Worm (Caenorhabditis elegans) whole organism, L1 larva: ENCODE data around the gene oig-3.

ENCODE experiments used
- C16A3.4 ChIP-seq: fragments of 150-350 bp; optimal IDR thresholded peaks from 2 replicates; lab custom pipeline; 2014; ENCODE audit warnings: missing biosample characterization, missing genetic modification characterization
- F16B12.6 ChIP-seq: fragments of 150-350 bp; optimal IDR thresholded peaks from 2 replicates; lab custom pipeline; 2014; ENCODE audit warnings: missing biosample characterization, missing genetic modification characterization
- aha-1 ChIP-seq: fragments of 150-350 bp; optimal IDR thresholded peaks from 2 replicates; lab custom pipeline; 2014; ENCODE audit warnings: missing biosample characterization, missing genetic modification characterization
- alr-1 ChIP-seq: fragments of 200-800 bp; sonication (Bioruptor generic); optimal IDR thresholded peaks from 2 replicates; lab custom pipeline; 2018; ENCODE audit warnings: borderline replicate concordance, mild to moderate bottlenecking, missing genetic modification characterization, missing compliant biosample characterization
- aly-2 ChIP-seq: fragments of 150-350 bp; optimal IDR thresholded peaks from 2 replicates; lab custom pipeline; 2014; ENCODE audit warnings: missing biosample characterization, missing genetic modification characterization
- ama-1 ChIP-seq: fragments of 150-350 bp; optimal IDR thresholded peaks from 2 replicates; lab custom pipeline; 2014
- ceh-63 ChIP-seq: fragments of 200-800 bp; sonication (Bioruptor generic); optimal IDR thresholded peaks from 2 replicates; lab custom pipeline; 2018; ENCODE audit warnings: mild to moderate bottlenecking, missing genetic modification characterization, missing compliant biosample characterization
- ceh-82 ChIP-seq, 3 experiments: fragments of 150-350 bp in 1 of 3; sonication (generic microtip) in 2 of 3; optimal IDR thresholded peaks; 2 replicates each; lab custom pipeline; 2014 to 2017; ENCODE audit warnings: missing biosample characterization in 3 of 3, missing genetic modification characterization in 3 of 3
- ceh-88 ChIP-seq: fragments of 200-800 bp; sonication (Bioruptor generic); IDR thresholded peaks from 2 replicates; pipeline ENCODE4 v1.3.6; 2022; ENCODE audit warnings: missing genetic modification characterization, missing compliant biosample characterization
- ceh-90 ChIP-seq: sonication (generic microtip); optimal IDR thresholded peaks from 2 replicates; lab custom pipeline; 2016; ENCODE audit warnings: missing genetic modification characterization, missing compliant biosample characterization
- ces-1 ChIP-seq: fragments of 150-350 bp; optimal IDR thresholded peaks from 2 replicates; lab custom pipeline; 2014; ENCODE audit warnings: missing biosample characterization, missing genetic modification reagents, missing genetic modification characterization
- dpl-1 ChIP-seq, 3 experiments: fragments of 150-350 bp in 2 of 3; sonication (generic microtip) in 1 of 3; optimal IDR thresholded peaks; 2 replicates each; lab custom pipeline; 2014 to 2017; ENCODE audit warnings: missing biosample characterization in 3 of 3, missing genetic modification characterization in 3 of 3, missing genetic modification reagents in 3 of 3
- efl-1 ChIP-seq, 4 experiments: fragments of 150-350 bp; optimal IDR thresholded peaks in 3 of 4; peaks in 1 of 4; 1 replicate in 1 of 4; 2 replicates in 3 of 4; lab custom pipeline; 2014; ENCODE audit warnings: missing biosample characterization in 2 of 4, missing genetic modification characterization in 2 of 4, missing genetic modification reagents in 2 of 4
- egl-27 ChIP-seq, 2 experiments: fragments of 150-350 bp in 1 of 2; sonication (generic microtip); optimal IDR thresholded peaks; 3 replicates each; lab custom pipeline; 2017 to 2018; ENCODE audit warnings: missing biosample characterization in 2 of 2, missing genetic modification characterization in 2 of 2, missing genetic modification reagents in 2 of 2
- elt-2 ChIP-seq: sonication (generic microtip); optimal IDR thresholded peaks from 2 replicates; lab custom pipeline; 2016; ENCODE audit warnings: missing genetic modification characterization, mild to moderate bottlenecking, inconsistent platforms, missing compliant biosample characterization, missing genetic modification reagents
- ets-5 ChIP-seq: fragments of 200-800 bp; sonication (Bioruptor generic); IDR thresholded peaks from 2 replicates; pipeline ENCODE4 v1.3.6; 2022; ENCODE audit warnings: missing genetic modification characterization, missing compliant biosample characterization
- fkh-10 ChIP-seq: sonication (generic microtip); optimal IDR thresholded peaks from 2 replicates; lab custom pipeline; 2017; ENCODE audit warnings: missing biosample characterization, missing genetic modification reagents, missing genetic modification characterization
- fkh-4 ChIP-seq: sonication (generic microtip); optimal IDR thresholded peaks from 2 replicates; lab custom pipeline; 2016; ENCODE audit warnings: missing compliant biosample characterization, missing genetic modification characterization, borderline replicate concordance
- grh-1 ChIP-seq: fragments of 200-800 bp; sonication (Bioruptor generic); IDR thresholded peaks from 2 replicates; pipeline ENCODE4 v1.3.6; 2022; ENCODE audit warnings: missing genetic modification reagents, missing genetic modification characterization, missing compliant biosample characterization
- hlh-17 ChIP-seq: fragments of 200-800 bp; sonication (Bioruptor generic); optimal IDR thresholded peaks from 2 replicates; lab custom pipeline; 2018; ENCODE audit warnings: missing genetic modification characterization, mild to moderate bottlenecking, missing compliant biosample characterization, moderate library complexity, borderline replicate concordance
- hlh-4 ChIP-seq: sonication (generic microtip); optimal IDR thresholded peaks from 2 replicates; lab custom pipeline; 2016; ENCODE audit warnings: mild to moderate bottlenecking, missing genetic modification characterization, missing compliant biosample characterization
- hpl-2 ChIP-seq: fragments of 150-350 bp; optimal IDR thresholded peaks from 2 replicates; lab custom pipeline; 2014; ENCODE audit warnings: missing biosample characterization, missing genetic modification reagents, missing genetic modification characterization
- isw-1 ChIP-seq: fragments of 200-800 bp; sonication (Bioruptor generic); IDR thresholded peaks from 2 replicates; pipeline ENCODE4 v1.3.6; 2022; ENCODE audit warnings: missing genetic modification characterization, missing compliant biosample characterization
- jun-1 ChIP-seq: fragments of 150-350 bp; optimal IDR thresholded peaks from 2 replicates; lab custom pipeline; 2014; ENCODE audit warnings: missing biosample characterization, missing genetic modification reagents, missing genetic modification characterization
- lin-13 ChIP-seq: fragments of 150-350 bp; optimal IDR thresholded peaks from 2 replicates; lab custom pipeline; 2014; ENCODE audit warnings: missing biosample characterization, missing genetic modification reagents, missing genetic modification characterization
- lin-39 ChIP-seq: fragments of 150-350 bp; optimal IDR thresholded peaks from 2 replicates; lab custom pipeline; 2014; ENCODE audit warnings: missing biosample characterization, missing genetic modification reagents, missing genetic modification characterization
- lir-3 ChIP-seq: sonication (generic microtip); optimal IDR thresholded peaks from 2 replicates; lab custom pipeline; 2016; ENCODE audit warnings: mild to moderate bottlenecking, missing genetic modification characterization, moderate library complexity, missing compliant biosample characterization; ENCODE audit not compliant: poor library complexity
- lsy-2 ChIP-seq, 2 experiments: fragments of 150-350 bp; optimal IDR thresholded peaks; 2 replicates each; lab custom pipeline; 2014; ENCODE audit warnings: missing biosample characterization in 2 of 2, missing genetic modification characterization in 2 of 2
- mef-2 ChIP-seq: fragments of 150-350 bp; optimal IDR thresholded peaks from 2 replicates; lab custom pipeline; 2014; ENCODE audit warnings: missing biosample characterization, missing genetic modification characterization
- nhr-11 ChIP-seq: fragments of 150-350 bp; optimal IDR thresholded peaks from 2 replicates; lab custom pipeline; 2014; ENCODE audit warnings: missing biosample characterization, missing genetic modification characterization
- nhr-12 ChIP-seq: sonication (generic microtip); optimal IDR thresholded peaks from 2 replicates; lab custom pipeline; 2017; ENCODE audit warnings: missing biosample characterization, missing genetic modification characterization
- nhr-19 ChIP-seq: fragments of 200-800 bp; sonication (Bioruptor generic); conservative IDR thresholded peaks from 2 replicates; pipeline ENCODE4 v1.3.6; 2022; ENCODE audit warnings: missing genetic modification characterization, missing compliant biosample characterization
- nhr-20 ChIP-seq: sonication (generic microtip); optimal IDR thresholded peaks from 2 replicates; lab custom pipeline; 2016; ENCODE audit warnings: mild to moderate bottlenecking, missing genetic modification characterization, missing compliant biosample characterization
- nhr-47 ChIP-seq: sonication (generic microtip); optimal IDR thresholded peaks from 2 replicates; lab custom pipeline; 2016; ENCODE audit warnings: mild to moderate bottlenecking, missing genetic modification characterization, moderate library complexity, missing compliant biosample characterization
- nhr-76 ChIP-seq: sonication (generic microtip); optimal IDR thresholded peaks from 2 replicates; lab custom pipeline; 2017; ENCODE audit warnings: missing biosample characterization, missing genetic modification characterization
- nhr-77 ChIP-seq: fragments of 150-350 bp; optimal IDR thresholded peaks from 2 replicates; lab custom pipeline; 2014; ENCODE audit warnings: missing biosample characterization, missing genetic modification characterization
- nhr-84 ChIP-seq: sonication (generic microtip); optimal IDR thresholded peaks from 2 replicates; lab custom pipeline; 2017; ENCODE audit warnings: missing biosample characterization, missing genetic modification characterization
- nhr-90 ChIP-seq: sonication (generic microtip); optimal IDR thresholded peaks from 2 replicates; lab custom pipeline; 2016; ENCODE audit warnings: mild to moderate bottlenecking, missing genetic modification characterization, missing compliant biosample characterization; ENCODE audit not compliant: poor library complexity
- pax-3 ChIP-seq: fragments of 200-800 bp; sonication (Bioruptor generic); optimal IDR thresholded peaks from 2 replicates; lab custom pipeline; 2018; ENCODE audit warnings: mild to moderate bottlenecking, missing genetic modification characterization, moderate library complexity, missing compliant biosample characterization
- pqm-1 ChIP-seq: sonication (generic microtip); optimal IDR thresholded peaks from 3 replicates; lab custom pipeline; 2017; ENCODE audit warnings: missing biosample characterization, missing genetic modification characterization
- snpc-4 ChIP-seq: fragments of 150-350 bp; optimal IDR thresholded peaks from 2 replicates; lab custom pipeline; 2014; ENCODE audit warnings: missing biosample characterization, missing genetic modification characterization
- snu-23 ChIP-seq: sonication (generic microtip); optimal IDR thresholded peaks from 2 replicates; lab custom pipeline; 2016; ENCODE audit warnings: missing genetic modification characterization, missing compliant biosample characterization
- sptf-1 ChIP-seq: fragments of 150-350 bp; optimal IDR thresholded peaks from 2 replicates; lab custom pipeline; 2014; ENCODE audit warnings: missing biosample characterization, missing genetic modification characterization
- sup-37 ChIP-seq: fragments of 200-800 bp; sonication (Bioruptor generic); optimal IDR thresholded peaks from 2 replicates; lab custom pipeline; 2018; ENCODE audit warnings: mild to moderate bottlenecking, missing genetic modification characterization, missing compliant biosample characterization
- tlp-1 ChIP-seq: fragments of 150-350 bp; optimal IDR thresholded peaks from 2 replicates; lab custom pipeline; 2014; ENCODE audit warnings: missing biosample characterization, missing genetic modification characterization
- unc-130 ChIP-seq: fragments of 150-350 bp; optimal IDR thresholded peaks from 2 replicates; lab custom pipeline; 2017; ENCODE audit warnings: missing biosample characterization, missing genetic modification characterization, inconsistent platforms
- unc-30 ChIP-seq: sonication (generic microtip); optimal IDR thresholded peaks from 2 replicates; lab custom pipeline; 2017; ENCODE audit warnings: missing biosample characterization, missing genetic modification characterization
- unc-86 ChIP-seq: sonication (generic microtip); optimal IDR thresholded peaks from 2 replicates; lab custom pipeline; 2016; ENCODE audit warnings: missing genetic modification characterization, missing compliant biosample characterization
- unc-98 ChIP-seq: fragments of 200-800 bp; sonication (Bioruptor generic); IDR thresholded peaks from 2 replicates; pipeline ENCODE4 v1.3.6; 2022; ENCODE audit warnings: missing genetic modification characterization, missing compliant biosample characterization
- zag-1 ChIP-seq: fragments of 150-350 bp; optimal IDR thresholded peaks from 2 replicates; lab custom pipeline; 2014; ENCODE audit warnings: missing biosample characterization, missing genetic modification characterization
- zip-4 ChIP-seq: fragments of 200-800 bp; sonication (Bioruptor generic); optimal IDR thresholded peaks from 2 replicates; lab custom pipeline; 2018; ENCODE audit warnings: mild to moderate bottlenecking, missing genetic modification characterization, moderate library complexity, missing compliant biosample characterization
- ztf-4 ChIP-seq: fragments of 150-350 bp; optimal IDR thresholded peaks from 2 replicates; lab custom pipeline; 2014; ENCODE audit warnings: missing biosample characterization, missing genetic modification characterization

Gene oig-3

DNA sequence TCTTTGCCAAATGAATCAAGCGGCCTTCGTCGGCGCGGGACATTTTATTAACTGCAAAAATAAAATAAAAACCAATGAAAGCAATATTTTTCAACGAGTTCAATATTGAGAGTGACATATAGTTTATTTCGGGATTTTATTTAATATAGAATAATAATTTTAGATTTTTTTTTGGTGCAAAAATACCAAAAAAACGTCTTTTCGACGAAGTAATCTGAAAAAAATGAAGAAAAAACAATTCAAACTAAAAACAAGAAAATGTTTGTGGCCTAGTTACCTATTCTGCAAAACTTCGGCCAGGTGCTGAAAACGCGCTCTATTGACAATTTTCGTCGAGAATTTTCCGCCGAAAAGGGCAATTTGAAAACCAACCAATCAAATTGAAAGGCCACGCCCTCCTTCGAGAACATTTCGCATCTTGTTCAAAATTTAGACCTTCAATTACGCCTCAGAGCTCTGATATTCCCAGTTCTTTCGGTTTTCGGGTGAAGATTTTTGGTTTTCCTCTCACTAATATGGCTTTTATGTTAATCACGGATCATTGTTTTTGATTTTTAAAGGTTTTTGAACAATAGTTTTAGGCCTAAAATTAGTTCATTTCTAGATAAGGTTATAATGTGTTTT lies 43.9 kb upstream of the oig-3 start, which contains the start of gene C47E8.4:
Gene C47E8.4, minus strand, starts transcription at position 51 of the 624 bp plus-strand sequence.
- TF ChIP-seq fkh-10 (GFP tag; lab: Kevin White, UChicago) (peak; percentile 97), elt-2 (tag; lab: Kevin White, UChicago) (peak; percentile 90), unc-30 (tag; lab: Kevin White, UChicago) (peak; percentile 67), fkh-4 (peak; percentile 99), dpl-1 (GFP tag; optimal IDR thresholded peaks at IDR 0.05; lab: Kevin White, UChicago) (peak; percentile 90), unc-86 (tag; lab: Kevin White, UChicago) (peak; percentile 99), hlh-17 (peak; percentile 85), pqm-1 (peak; percentile 70), pax-3 (tag; lab: Kevin White, UChicago) (peak; percentile 100), zip-4 (GFP tag; lab: Kevin White, UChicago) (peak; percentile 94), alr-1 (tag; lab: Kevin White, UChicago) (no peak), nhr-47 (tag; lab: Kevin White, UChicago) (peak; percentile 99), ceh-90 (peak; percentile 96), unc-98 (GFP tag; lab: Robert Waterston, UW) (peak; percentile 97), ces-1 (GFP tag; lab: Kevin White, UChicago) (no peak), isw-1 (GFP tag; lab: Robert Waterston, UW) (peak; percentile 100), efl-1 (optimal IDR thresholded peaks at IDR 0.05; lab: Kevin White, UChicago) (peak; percentile 95), efl-1 (GFP tag; optimal IDR thresholded peaks at IDR 0.05 in 1 of 2; lab: Kevin White, UChicago) (peak; percentile 86 to 99), nhr-12 (tag; lab: Kevin White, UChicago) (peak; percentile 74), nhr-77 (tag; lab: Kevin White, UChicago) (peak; percentile 99), lir-3 (tag; lab: Kevin White, UChicago) (peak; percentile 99), nhr-76 (tag; lab: Kevin White, UChicago) (peak; percentile 83), nhr-20 (tag; lab: Kevin White, UChicago) (peak; percentile 99), hlh-4 (tag; lab: Kevin White, UChicago) (peak; percentile 65), unc-130 (tag; lab: Kevin White, UChicago) (peak; percentile 97), nhr-84 (tag; lab: Kevin White, UChicago) (peak; percentile 49), nhr-11 (tag; lab: Kevin White, UChicago) (peak; percentile 95), egl-27 (tag; optimal IDR thresholded peaks at IDR 0.05; lab: Kevin White, UChicago) (peak; percentile 85 to 89), aha-1 (tag; lab: Kevin White, UChicago) (peak; percentile 94), tlp-1 (tag; lab: Kevin White, UChicago) (no peak), ceh-82 (tag; optimal IDR thresholded peaks at IDR 0.05; lab: Kevin White, UChicago) (peak; percentile 97 to 98 (median 98)), ceh-63 (GFP tag; lab: Kevin White, UChicago) (peak; percentile 96), mef-2 (peak; percentile 63), ceh-88 (GFP tag; lab: Robert Waterston, UW) (peak; percentile 96), lsy-2 (tag; optimal IDR thresholded peaks at IDR 0.05; lab: Kevin White, UChicago) (peak; percentile 98), C16A3.4 (peak; percentile 97), lin-39 (tag; lab: Kevin White, UChicago) (peak; percentile 97), nhr-90 (tag; lab: Kevin White, UChicago) (peak; percentile 99), F16B12.6 (tag; lab: Kevin White, UChicago) (peak; percentile 26), snu-23 (GFP tag; lab: Kevin White, UChicago) (peak; percentile 99), hpl-2 (GFP tag; lab: Kevin White, UChicago) (peak; percentile 54), grh-1 (GFP tag; lab: Robert Waterston, UW) (peak; percentile 98), jun-1 (peak; percentile 98), sptf-1 (tag; lab: Kevin White, UChicago) (no peak), zag-1 (tag; lab: Kevin White, UChicago) (peak; percentile 93), lin-13 (GFP tag; lab: Kevin White, UChicago) (peak; percentile 98), nhr-19 (GFP tag; lab: Robert Waterston, UW) (peak; percentile 99), aly-2 (peak; percentile 95), ets-5 (GFP tag; lab: Robert Waterston, UW) (no peak), snpc-4 (tag; lab: Kevin White, UChicago) (peak; percentile 89), sup-37 (GFP tag; lab: Kevin White, UChicago) (peak; percentile 93), ama-1 (lab: Kevin White, UChicago) (peak; percentile 88), ztf-4 (peak; percentile 98)
